Fruit fly (Drosophila melanogaster) whole organism, embryonic: ENCODE measurements around the gene Mms19.

Source experiments
- Aef1 ChIP-seq: fragments of 200-800 bp; sonication (Bioruptor generic); IDR thresholded peaks from 3 replicates; pipeline ENCODE4 v1.3.6; 2022; ENCODE audit warnings: missing biosample characterization, missing genetic modification characterization
- Atf-2 ChIP-seq: fragments of 200-800 bp; sonication (Bioruptor generic); optimal IDR thresholded peaks from 2 replicates; lab custom pipeline; 2016; ENCODE audit warnings: missing biosample characterization, missing genetic modification characterization
- BEAF-32 ChIP-seq: fragments of 200-800 bp; sonication (Bioruptor generic); optimal IDR thresholded peaks from 3 replicates; lab custom pipeline; 2017; ENCODE audit warnings: missing biosample characterization, missing genetic modification characterization, mild to moderate bottlenecking, moderate library complexity, missing genetic modification reagents
- C15 ChIP-seq: fragments of 200-800 bp; sonication (Bioruptor generic); IDR thresholded peaks from 3 replicates; pipeline ENCODE4 v1.3.6; 2022; ENCODE audit warnings: missing biosample characterization, missing genetic modification characterization
- CG10979 ChIP-seq: fragments of 200-800 bp; sonication (Bioruptor generic); optimal IDR thresholded peaks from 2 replicates; lab custom pipeline; 2018; ENCODE audit warnings: missing biosample characterization, mild to moderate bottlenecking, missing genetic modification characterization, moderate library complexity
- CG11560 ChIP-seq: fragments of 200-800 bp; sonication (Bioruptor generic); IDR thresholded peaks from 3 replicates; pipeline ENCODE4 v1.3.6; 2022; ENCODE audit warnings: missing biosample characterization, missing genetic modification characterization
- CG11695 ChIP-seq: fragments of 200-800 bp; sonication (Bioruptor generic); IDR thresholded peaks from 3 replicates; pipeline ENCODE4 v1.3.6; 2022; ENCODE audit warnings: missing biosample characterization, missing genetic modification characterization
- CG12219 ChIP-seq: fragments of 200-800 bp; sonication (Bioruptor generic); optimal IDR thresholded peaks from 3 replicates; lab custom pipeline; 2018; ENCODE audit warnings: missing biosample characterization, mild to moderate bottlenecking, missing genetic modification characterization
- CG14710 ChIP-seq: fragments of 200-800 bp; sonication (Bioruptor generic); optimal IDR thresholded peaks from 3 replicates; lab custom pipeline; 2019; ENCODE audit warnings: missing biosample characterization, mild to moderate bottlenecking, missing genetic modification characterization, moderate library complexity
- CG1603 ChIP-seq: fragments of 200-800 bp; sonication (Bioruptor generic); optimal IDR thresholded peaks from 2 replicates; lab custom pipeline; 2019; ENCODE audit warnings: missing biosample characterization, mild to moderate bottlenecking, missing genetic modification characterization, moderate library complexity
- CG17385 ChIP-seq: fragments of 200-800 bp; sonication (Bioruptor generic); optimal IDR thresholded peaks from 3 replicates; lab custom pipeline; 2018; ENCODE audit warnings: missing biosample characterization, mild to moderate bottlenecking, missing genetic modification characterization
- CG31441 ChIP-seq: fragments of 200-800 bp; sonication (Bioruptor generic); IDR thresholded peaks from 2 replicates; pipeline ENCODE4 v1.3.6; 2022; ENCODE audit warnings: missing biosample characterization, missing genetic modification characterization
- CG3281 ChIP-seq: fragments of 200-800 bp; sonication (Bioruptor generic); optimal IDR thresholded peaks from 3 replicates; lab custom pipeline; 2017; ENCODE audit warnings: missing biosample characterization, mild to moderate bottlenecking, missing genetic modification characterization
- CG3995 ChIP-seq: fragments of 200-800 bp; sonication (Bioruptor generic); optimal IDR thresholded peaks from 3 replicates; lab custom pipeline; 2016; ENCODE audit warnings: missing biosample characterization, missing genetic modification characterization
- CG4424 ChIP-seq: fragments of 200-800 bp; sonication (Bioruptor generic); optimal IDR thresholded peaks from 3 replicates; lab custom pipeline; 2016; ENCODE audit warnings: missing biosample characterization, missing genetic modification characterization
- CG7839 ChIP-seq: fragments of 200-800 bp; sonication (Bioruptor generic); optimal IDR thresholded peaks from 3 replicates; lab custom pipeline; 2018; ENCODE audit warnings: missing biosample characterization, mild to moderate bottlenecking, missing genetic modification characterization, moderate library complexity
- CG8281 ChIP-seq: fragments of 200-800 bp; sonication (Bioruptor generic); optimal IDR thresholded peaks from 2 replicates; lab custom pipeline; 2018; ENCODE audit warnings: missing biosample characterization, mild to moderate bottlenecking, missing genetic modification characterization, moderate library complexity
- CG8290 ChIP-seq, 3 experiments: fragments of 200-800 bp; sonication (Bioruptor generic); optimal IDR thresholded peaks; 2 replicates each; lab custom pipeline; 2016 to 2019; ENCODE audit warnings: missing biosample characterization in 3 of 3, missing genetic modification characterization in 3 of 3, mild to moderate bottlenecking in 2 of 3, moderate library complexity in 1 of 3
- CG9876 ChIP-seq: fragments of 200-800 bp; sonication (Bioruptor generic); optimal IDR thresholded peaks from 2 replicates; lab custom pipeline; 2016; ENCODE audit warnings: missing biosample characterization, missing genetic modification characterization
- CG9932 ChIP-seq: fragments of 200-800 bp; sonication (Bioruptor generic); IDR thresholded peaks from 2 replicates; pipeline ENCODE4 v1.3.6; 2022; ENCODE audit warnings: missing biosample characterization, missing genetic modification characterization
- D19A ChIP-seq: fragments of 200-800 bp; optimal IDR thresholded peaks from 3 replicates; lab custom pipeline; 2019; ENCODE audit warnings: missing biosample characterization, mild to moderate bottlenecking, missing genetic modification characterization, moderate library complexity
- D19B ChIP-seq: fragments of 200-800 bp; sonication (Bioruptor generic); optimal IDR thresholded peaks from 2 replicates; lab custom pipeline; 2017; ENCODE audit warnings: missing biosample characterization, mild to moderate bottlenecking, missing genetic modification characterization
- Doc2 ChIP-seq: fragments of 200-800 bp; sonication (Bioruptor generic); IDR thresholded peaks from 2 replicates; pipeline ENCODE4 v1.3.6; 2022; ENCODE audit warnings: missing biosample characterization, missing genetic modification characterization
- Hmx ChIP-seq: fragments of 200-800 bp; sonication (Bioruptor generic); optimal IDR thresholded peaks from 2 replicates; lab custom pipeline; 2016; ENCODE audit warnings: missing biosample characterization, missing genetic modification characterization
- Lim3 ChIP-seq: fragments of 200-800 bp; sonication (Bioruptor generic); IDR thresholded peaks from 2 replicates; pipeline ENCODE4 v1.3.6; 2022; ENCODE audit warnings: missing biosample characterization, missing genetic modification characterization
- Nf-YB ChIP-seq: fragments of 200-800 bp; sonication (Bioruptor generic); optimal IDR thresholded peaks from 3 replicates; lab custom pipeline; 2019; ENCODE audit warnings: missing biosample characterization, mild to moderate bottlenecking, missing genetic modification characterization, moderate library complexity
- Nf-YC ChIP-seq: fragments of 200-800 bp; optimal IDR thresholded peaks from 3 replicates; lab custom pipeline; 2019; ENCODE audit warnings: missing biosample characterization, mild to moderate bottlenecking, missing genetic modification characterization, moderate library complexity
- Side ChIP-seq: fragments of 200-800 bp; sonication (Bioruptor generic); optimal IDR thresholded peaks from 2 replicates; lab custom pipeline; 2016; ENCODE audit warnings: missing biosample characterization, missing genetic modification characterization
- aop ChIP-seq: fragments of 200-800 bp; sonication (Bioruptor generic); IDR thresholded peaks from 2 replicates; pipeline ENCODE4 v1.3.6; 2022; ENCODE audit warnings: missing biosample characterization, missing genetic modification characterization
- bab2 ChIP-seq: fragments of 200-800 bp; sonication (Bioruptor generic); optimal IDR thresholded peaks from 2 replicates; lab custom pipeline; 2016; ENCODE audit warnings: missing biosample characterization, missing genetic modification characterization
- bowl ChIP-seq: fragments of 200-800 bp; sonication (Bioruptor generic); IDR thresholded peaks from 2 replicates; pipeline ENCODE4 v1.3.6; 2022; ENCODE audit warnings: missing biosample characterization, missing genetic modification characterization
- cwo ChIP-seq: fragments of 200-800 bp; sonication (Bioruptor generic); optimal IDR thresholded peaks from 3 replicates; lab custom pipeline; 2017; ENCODE audit warnings: missing biosample characterization, missing genetic modification characterization, mild to moderate bottlenecking, moderate library complexity, missing genetic modification reagents
- danr ChIP-seq: fragments of 200-800 bp; sonication (Bioruptor generic); IDR thresholded peaks from 2 replicates; pipeline ENCODE4 v1.3.6; 2022; ENCODE audit warnings: missing biosample characterization, missing genetic modification characterization
- dimm ChIP-seq: fragments of 200-800 bp; sonication (Bioruptor generic); IDR thresholded peaks from 2 replicates; pipeline ENCODE4 v1.3.6; 2022; ENCODE audit warnings: missing biosample characterization, missing genetic modification characterization
- dm ChIP-seq: fragments of 200-800 bp; sonication (Bioruptor generic); optimal IDR thresholded peaks from 3 replicates; lab custom pipeline; 2016; ENCODE audit warnings: missing biosample characterization, missing genetic modification characterization
- fd96Cb ChIP-seq: fragments of 200-800 bp; sonication (Bioruptor generic); optimal IDR thresholded peaks from 2 replicates; lab custom pipeline; 2018; ENCODE audit warnings: missing biosample characterization, mild to moderate bottlenecking, missing genetic modification characterization, moderate library complexity
- jing ChIP-seq: fragments of 200-800 bp; sonication (Bioruptor generic); optimal IDR thresholded peaks from 2 replicates; lab custom pipeline; 2018; ENCODE audit warnings: missing biosample characterization, mild to moderate bottlenecking, missing genetic modification characterization
- jumu ChIP-seq: fragments of 200-800 bp; sonication (Bioruptor generic); optimal IDR thresholded peaks from 3 replicates; lab custom pipeline; 2016; ENCODE audit warnings: missing biosample characterization, missing genetic modification characterization
- klu ChIP-seq: fragments of 200-800 bp; sonication (Bioruptor generic); IDR thresholded peaks from 2 replicates; pipeline ENCODE4 v1.3.6; 2022; ENCODE audit warnings: missing biosample characterization, missing genetic modification characterization
- odd ChIP-seq: fragments of 200-800 bp; sonication (Bioruptor generic); optimal IDR thresholded peaks from 2 replicates; lab custom pipeline; 2017; ENCODE audit warnings: missing biosample characterization, mild to moderate bottlenecking, missing genetic modification characterization
- org-1 ChIP-seq: fragments of 200-800 bp; sonication (Bioruptor generic); optimal IDR thresholded peaks from 2 replicates; lab custom pipeline; 2017; ENCODE audit warnings: missing biosample characterization, missing genetic modification characterization
- pfk ChIP-seq: fragments of 200-800 bp; sonication (Bioruptor generic); optimal IDR thresholded peaks from 2 replicates; lab custom pipeline; 2018; ENCODE audit warnings: missing biosample characterization, mild to moderate bottlenecking, missing genetic modification characterization, moderate library complexity
- pho ChIP-seq: fragments of 200-800 bp; sonication (Bioruptor generic); optimal IDR thresholded peaks from 2 replicates; lab custom pipeline; 2016; ENCODE audit warnings: missing biosample characterization, missing genetic modification characterization
- psq ChIP-seq: fragments of 200-800 bp; sonication (Bioruptor generic); optimal IDR thresholded peaks from 2 replicates; lab custom pipeline; 2017; ENCODE audit warnings: missing biosample characterization, missing genetic modification characterization
- sd ChIP-seq: fragments of 200-800 bp; sonication (Bioruptor generic); optimal IDR thresholded peaks from 3 replicates; lab custom pipeline; 2018; ENCODE audit warnings: missing biosample characterization, mild to moderate bottlenecking, missing genetic modification characterization, moderate library complexity
- seq ChIP-seq: fragments of 200-800 bp; sonication (Bioruptor generic); IDR thresholded peaks from 2 replicates; pipeline ENCODE4 v1.3.6; 2022; ENCODE audit warnings: missing biosample characterization, missing genetic modification characterization
- sima ChIP-seq: fragments of 200-800 bp; sonication (Bioruptor generic); optimal IDR thresholded peaks from 2 replicates; lab custom pipeline; 2016; ENCODE audit warnings: missing biosample characterization, missing genetic modification characterization
- trh ChIP-seq: fragments of 200-800 bp; sonication (Bioruptor generic); optimal IDR thresholded peaks from 2 replicates; lab custom pipeline; 2016; ENCODE audit warnings: missing biosample characterization, missing genetic modification characterization
- vvl ChIP-seq: fragments of 200-800 bp; sonication (Bioruptor generic); IDR thresholded peaks from 2 replicates; pipeline ENCODE4 v1.3.6; 2022; ENCODE audit warnings: missing biosample characterization, missing genetic modification characterization

The Mms19 gene

DNA sequence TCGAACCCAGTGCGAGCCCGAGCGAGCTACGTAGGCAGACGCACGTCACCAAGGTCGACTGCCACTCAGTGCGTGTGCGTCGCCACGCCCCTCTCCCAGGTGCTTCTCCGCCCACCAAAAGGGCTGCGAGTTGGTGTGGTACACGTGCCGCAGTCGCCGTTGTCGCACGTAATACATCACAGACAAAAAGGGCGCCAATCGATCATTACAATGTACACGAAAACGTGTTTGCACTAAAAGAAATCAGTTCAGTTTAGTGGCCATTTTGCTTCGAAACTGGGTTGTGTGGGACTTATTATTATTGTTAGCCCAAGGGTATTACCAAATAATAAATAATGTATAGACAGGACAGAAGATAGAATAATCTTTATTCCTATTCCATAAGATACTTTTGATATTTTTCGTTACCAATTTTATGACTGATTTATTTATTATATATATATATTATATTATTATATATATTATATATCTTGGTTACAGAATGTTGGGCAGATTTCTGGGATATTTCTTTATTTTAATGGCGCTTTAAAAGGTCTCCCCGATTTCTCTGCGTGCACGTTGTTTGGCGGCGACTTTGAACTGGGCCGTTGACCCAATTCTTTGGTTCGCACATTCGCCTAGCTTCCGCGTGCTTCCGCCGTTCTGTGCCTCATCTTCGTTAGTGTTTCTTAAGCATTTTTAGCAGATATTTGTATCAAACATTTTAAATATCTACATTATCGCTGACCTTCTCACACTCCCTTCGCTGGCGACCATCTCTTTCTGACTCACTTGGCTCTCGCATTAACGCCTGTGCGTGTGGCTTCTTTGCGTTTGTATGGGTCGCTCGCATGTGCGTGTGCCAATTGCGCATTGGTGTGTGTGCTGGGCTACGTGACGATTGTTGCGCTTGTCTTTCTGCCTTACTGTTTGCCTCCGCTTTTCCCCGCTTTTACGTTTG, 31.2 kb downstream of the Mms19 start (continued):
- peak; percentile 86 for TF ChIP-seq fd96Cb (tag; lab: Kevin White, UChicago)
- TF ChIP-seq jumu: no peak
- TF ChIP-seq CG3281 (GFP tag; lab: Kevin White, UChicago): peak; percentile 91
- TF ChIP-seq sd (tag; lab: Kevin White, UChicago): peak; percentile 98
- peak; percentile 49 for TF ChIP-seq org-1
- peak; percentile 84 for TF ChIP-seq CG14710
- TF ChIP-seq CG11560 (tag; lab: Robert Waterston, UW): peak; percentile 73; the same call in 2 of the 3 replicates
- peak; percentile 87 for TF ChIP-seq CG4424 (GFP tag; lab: Kevin White, UChicago)
- peak; percentile 79 for TF ChIP-seq seq (GFP tag; lab: Robert Waterston, UW)
- peak; percentile 63 for TF ChIP-seq D19B (GFP tag; lab: Kevin White, UChicago)
- peak; percentile 88 for TF ChIP-seq CG10979 (tag; lab: Kevin White, UChicago)
- peak; percentile 71; the same call in 2 of the 3 replicates for TF ChIP-seq Aef1 (GFP tag; lab: Robert Waterston, UW)
- no peak for TF ChIP-seq aop (GFP tag; lab: Robert Waterston, UW)
- TF ChIP-seq jing (GFP tag; lab: Kevin White, UChicago): peak; percentile 41
- peak; percentile 44 for TF ChIP-seq dimm
- TF ChIP-seq Doc2: no peak
- TF ChIP-seq bowl: no peak
- peak; percentile 55; the same call in 1 of the 2 replicates for TF ChIP-seq CG9932 (GFP tag; lab: Robert Waterston, UW)
- no peak for TF ChIP-seq sima
- TF ChIP-seq CG1603 (tag; lab: Kevin White, UChicago): peak; percentile 51
- TF ChIP-seq CG3995: no peak
- TF ChIP-seq pho (GFP tag; lab: Kevin White, UChicago): no peak
- peak; percentile 87 for TF ChIP-seq Nf-YC (tag; lab: Kevin White, UChicago)
- TF ChIP-seq cwo: peak; percentile 97
- no peak for TF ChIP-seq dm (GFP tag; lab: Kevin White, UChicago)
- TF ChIP-seq CG9876 (GFP tag; lab: Kevin White, UChicago): no peak
- TF ChIP-seq CG11695 (GFP tag; lab: Robert Waterston, UW): peak; percentile 90
- TF ChIP-seq CG17385 (GFP tag; lab: Kevin White, UChicago): peak; percentile 87
- peak; percentile 96 for TF ChIP-seq CG31441 (GFP tag; lab: Robert Waterston, UW)
- TF ChIP-seq CG12219: peak; percentile 41
- TF ChIP-seq pfk (GFP tag; lab: Kevin White, UChicago): no peak
- no peak for TF ChIP-seq bab2 (GFP tag; lab: Kevin White, UChicago)
- TF ChIP-seq klu: peak; percentile 73; the same call in 1 of the 2 replicates
- TF ChIP-seq vvl (GFP tag; lab: Robert Waterston, UW): peak; percentile 75
- TF ChIP-seq Side (GFP tag; lab: Kevin White, UChicago): no peak
- peak; percentile 89 for TF ChIP-seq odd (GFP tag; lab: Kevin White, UChicago)
- no peak for TF ChIP-seq BEAF-32
- peak; percentile 20 for TF ChIP-seq trh (GFP tag; lab: Kevin White, UChicago)
- no peak for TF ChIP-seq Atf-2 (GFP tag; lab: Kevin White, UChicago)
- TF ChIP-seq CG7839 (tag; lab: Kevin White, UChicago): peak; percentile 94
- peak; percentile 71 for TF ChIP-seq Nf-YB
- peak; percentile 73 for TF ChIP-seq CG8281 (tag; lab: Kevin White, UChicago)
- TF ChIP-seq Hmx (GFP tag; lab: Kevin White, UChicago): no peak
- no peak for TF ChIP-seq C15 (GFP tag; lab: Robert Waterston, UW)
- 0 out of 2 replicates have a peak, but pooled peaks have one; percentile 62 for TF ChIP-seq danr (GFP tag; lab: Robert Waterston, UW)
- TF ChIP-seq D19A (tag; lab: Kevin White, UChicago): peak; percentile 86
- peak; percentile 16 for TF ChIP-seq CG8290 (GFP tag; optimal IDR thresholded peaks at IDR 0.05; lab: Kevin White, UChicago)
- peak in 1 of 2 experiments; percentile 61 for TF ChIP-seq CG8290 (tag; optimal IDR thresholded peaks at IDR 0.05; lab: Kevin White, UChicago)
- TF ChIP-seq psq: peak; percentile 79
- TF ChIP-seq Lim3 (GFP tag; lab: Robert Waterston, UW): no peak
